Fruit fly (Drosophila melanogaster) whole organism, embryonic: ENCODE data around the gene Jarid2.

ENCODE experiments used
- Antp ChIP-seq: fragments of 200-800 bp; sonication (Bioruptor generic); optimal IDR thresholded peaks from 3 replicates; lab custom pipeline; 2016; ENCODE audit warnings: missing biosample characterization, missing genetic modification characterization
- Atf-2 ChIP-seq: fragments of 200-800 bp; sonication (Bioruptor generic); optimal IDR thresholded peaks from 2 replicates; lab custom pipeline; 2016; ENCODE audit warnings: missing biosample characterization, missing genetic modification characterization
- CG1024 ChIP-seq: fragments of 200-800 bp; sonication (Bioruptor generic); IDR thresholded peaks from 2 replicates; pipeline ENCODE4 v1.3.6; 2022; ENCODE audit warnings: missing biosample characterization, missing genetic modification characterization
- CG10267 ChIP-seq: fragments of 200-800 bp; sonication (Bioruptor generic); optimal IDR thresholded peaks from 2 replicates; lab custom pipeline; 2018; ENCODE audit warnings: missing biosample characterization, mild to moderate bottlenecking, missing genetic modification characterization, moderate library complexity
- CG11398 ChIP-seq: fragments of 200-800 bp; sonication (Bioruptor generic); optimal IDR thresholded peaks from 2 replicates; lab custom pipeline; 2016; ENCODE audit warnings: missing biosample characterization, missing genetic modification characterization
- CG11560 ChIP-seq: fragments of 200-800 bp; sonication (Bioruptor generic); IDR thresholded peaks from 3 replicates; pipeline ENCODE4 v1.3.6; 2022; ENCODE audit warnings: missing biosample characterization, missing genetic modification characterization
- CG11696 ChIP-seq: fragments of 200-800 bp; sonication (Bioruptor generic); IDR thresholded peaks from 2 replicates; pipeline ENCODE4 v1.3.6; 2022; ENCODE audit warnings: missing biosample characterization, missing genetic modification characterization
- CG12769 ChIP-seq: fragments of 200-800 bp; sonication (Bioruptor generic); optimal IDR thresholded peaks from 2 replicates; lab custom pipeline; 2019; ENCODE audit warnings: missing biosample characterization, mild to moderate bottlenecking, missing genetic modification characterization, moderate library complexity
- CG13296 ChIP-seq: fragments of 200-800 bp; sonication (Bioruptor generic); optimal IDR thresholded peaks from 3 replicates; lab custom pipeline; 2018; ENCODE audit warnings: missing biosample characterization, mild to moderate bottlenecking, missing genetic modification characterization
- CG16863 ChIP-seq: fragments of 200-800 bp; sonication (Bioruptor generic); optimal IDR thresholded peaks from 3 replicates; lab custom pipeline; 2016; ENCODE audit warnings: missing biosample characterization, missing genetic modification characterization
- CG17186 ChIP-seq: fragments of 200-800 bp; sonication (Bioruptor generic); optimal IDR thresholded peaks from 3 replicates; lab custom pipeline; 2017; ENCODE audit warnings: missing biosample characterization, missing genetic modification reagents, missing genetic modification characterization
- CG30403 ChIP-seq: fragments of 200-800 bp; sonication (Bioruptor generic); optimal IDR thresholded peaks from 3 replicates; lab custom pipeline; 2016; ENCODE audit warnings: missing biosample characterization, missing genetic modification characterization
- CG3065 ChIP-seq: fragments of 200-800 bp; sonication (Bioruptor generic); optimal IDR thresholded peaks from 2 replicates; lab custom pipeline; 2016; ENCODE audit warnings: missing biosample characterization, missing genetic modification characterization
- CG3726 ChIP-seq: fragments of 200-800 bp; sonication (Bioruptor generic); IDR thresholded peaks from 3 replicates; pipeline ENCODE4, ENCODE4 v1.3.6; 2022; ENCODE audit warnings: missing biosample characterization, missing genetic modification characterization
- CG5180 ChIP-seq: fragments of 200-800 bp; sonication (Bioruptor generic); optimal IDR thresholded peaks from 3 replicates; lab custom pipeline; 2017; ENCODE audit warnings: missing biosample characterization, missing genetic modification characterization, mild to moderate bottlenecking, moderate library complexity, missing genetic modification reagents
- CG6254 ChIP-seq: fragments of 200-800 bp; sonication (Bioruptor generic); optimal IDR thresholded peaks from 3 replicates; lab custom pipeline; 2017; ENCODE audit warnings: mild to moderate bottlenecking, missing biosample characterization, missing genetic modification reagents, missing genetic modification characterization
- CG6689 ChIP-seq: fragments of 200-800 bp; sonication (Bioruptor generic); IDR thresholded peaks from 2 replicates; pipeline ENCODE4 v1.3.6; 2022; ENCODE audit warnings: missing biosample characterization, missing genetic modification characterization
- CG8290 ChIP-seq, 3 experiments: fragments of 200-800 bp; sonication (Bioruptor generic); optimal IDR thresholded peaks; 2 replicates each; lab custom pipeline; 2016 to 2019; ENCODE audit warnings: missing biosample characterization in 3 of 3, missing genetic modification characterization in 3 of 3, mild to moderate bottlenecking in 2 of 3, moderate library complexity in 1 of 3
- CG8359 ChIP-seq: fragments of 200-800 bp; sonication (Bioruptor generic); optimal IDR thresholded peaks from 2 replicates; lab custom pipeline; 2017; ENCODE audit warnings: missing biosample characterization, mild to moderate bottlenecking, missing genetic modification characterization, borderline replicate concordance
- CG9215 ChIP-seq: fragments of 200-800 bp; sonication (Bioruptor generic); IDR thresholded peaks from 2 replicates; pipeline ENCODE4 v1.3.6; 2022; ENCODE audit warnings: missing biosample characterization, missing genetic modification characterization
- CG9797 ChIP-seq: fragments of 200-800 bp; sonication (Bioruptor generic); optimal IDR thresholded peaks from 3 replicates; lab custom pipeline; 2018; ENCODE audit warnings: missing biosample characterization, mild to moderate bottlenecking, missing genetic modification characterization
- CrebB ChIP-seq: fragments of 200-800 bp; sonication (Bioruptor generic); optimal IDR thresholded peaks from 3 replicates; lab custom pipeline; 2018; ENCODE audit warnings: missing biosample characterization, mild to moderate bottlenecking, missing genetic modification characterization
- Deaf1 ChIP-seq: fragments of 200-800 bp; optimal IDR thresholded peaks from 3 replicates; lab custom pipeline; 2019; ENCODE audit warnings: missing biosample characterization, mild to moderate bottlenecking, missing genetic modification characterization, moderate library complexity
- Dfd ChIP-seq, 2 experiments: fragments of >200 bp; optimal IDR thresholded peaks; 2 replicates each; lab custom pipeline; 2017; ENCODE audit warnings: missing biosample characterization in 2 of 2, missing genetic modification characterization in 2 of 2
- Doc2 ChIP-seq: fragments of 200-800 bp; sonication (Bioruptor generic); IDR thresholded peaks from 2 replicates; pipeline ENCODE4 v1.3.6; 2022; ENCODE audit warnings: missing biosample characterization, missing genetic modification characterization
- ERR ChIP-seq: fragments of 200-800 bp; sonication (Bioruptor generic); optimal IDR thresholded peaks from 2 replicates; lab custom pipeline; 2016; ENCODE audit warnings: missing biosample characterization, missing genetic modification characterization
- Elba2 ChIP-seq: fragments of 200-800 bp; sonication (Bioruptor generic); optimal IDR thresholded peaks from 3 replicates; lab custom pipeline; 2016; ENCODE audit warnings: missing biosample characterization, missing genetic modification characterization
- Fer2 ChIP-seq: fragments of 200-800 bp; sonication (Bioruptor generic); optimal IDR thresholded peaks from 2 replicates; lab custom pipeline; 2018; ENCODE audit warnings: missing biosample characterization, mild to moderate bottlenecking, missing genetic modification characterization, moderate library complexity
- Hr3 ChIP-seq: fragments of 200-800 bp; sonication (Bioruptor generic); optimal IDR thresholded peaks from 3 replicates; lab custom pipeline; 2016; ENCODE audit warnings: missing biosample characterization, missing genetic modification characterization
- Hsf ChIP-seq: fragments of 200-800 bp; sonication (Bioruptor generic); optimal IDR thresholded peaks from 3 replicates; lab custom pipeline; 2016; ENCODE audit warnings: missing biosample characterization, missing genetic modification characterization
- Kr ChIP-seq: fragments of 200-800 bp; sonication (Bioruptor generic); optimal IDR thresholded peaks from 2 replicates; lab custom pipeline; 2017; ENCODE audit warnings: missing biosample characterization, mild to moderate bottlenecking, missing genetic modification characterization
- MESR4 ChIP-seq: fragments of 200-800 bp; sonication (Bioruptor generic); optimal IDR thresholded peaks from 2 replicates; lab custom pipeline; 2018; ENCODE audit warnings: missing biosample characterization, mild to moderate bottlenecking, missing genetic modification characterization, moderate library complexity
- NFAT ChIP-seq: fragments of 200-800 bp; sonication (Bioruptor generic); IDR thresholded peaks from 2 replicates; pipeline ENCODE4 v1.3.6; 2022; ENCODE audit warnings: missing biosample characterization, missing genetic modification characterization
- Opbp ChIP-seq: fragments of 200-800 bp; sonication (Bioruptor generic); IDR thresholded peaks from 3 replicates; pipeline ENCODE4 v1.3.6; 2022; ENCODE audit warnings: missing biosample characterization, missing genetic modification characterization; ENCODE audit not compliant: partially characterized antibody
- Rx ChIP-seq: fragments of 200-800 bp; sonication (Bioruptor generic); IDR thresholded peaks from 2 replicates; pipeline ENCODE4 v1.3.6; 2022; ENCODE audit warnings: missing biosample characterization, missing genetic modification characterization
- Scr ChIP-seq: fragments of 200-800 bp; sonication (Bioruptor generic); IDR thresholded peaks from 2 replicates; pipeline ENCODE4 v1.3.6; 2022; ENCODE audit warnings: missing biosample characterization, missing genetic modification characterization; ENCODE audit not compliant: partially characterized antibody
- Sox102F ChIP-seq: fragments of 200-800 bp; sonication (Bioruptor generic); optimal IDR thresholded peaks from 2 replicates; lab custom pipeline; 2018; ENCODE audit warnings: missing biosample characterization, mild to moderate bottlenecking, missing genetic modification characterization, moderate library complexity
- Trl ChIP-seq, 3 experiments: fragments of >200 bp in 2 of 3; fragments of 200-800 bp in 1 of 3; sonication (Bioruptor generic) in 1 of 3; optimal IDR thresholded peaks; 2 replicates in 1 of 3; 3 replicates in 2 of 3; lab custom pipeline; 2016 to 2017; ENCODE audit warnings: missing biosample characterization in 1 of 3, missing genetic modification characterization in 1 of 3
- bigmax ChIP-seq: fragments of 200-800 bp; sonication (Bioruptor generic); optimal IDR thresholded peaks from 2 replicates; lab custom pipeline; 2018; ENCODE audit warnings: missing biosample characterization, mild to moderate bottlenecking, missing genetic modification characterization
- br ChIP-seq: fragments of >200 bp; optimal IDR thresholded peaks from 2 replicates; lab custom pipeline; 2017
- crc ChIP-seq: fragments of 200-800 bp; sonication (Bioruptor generic); optimal IDR thresholded peaks from 2 replicates; lab custom pipeline; 2016; ENCODE audit warnings: missing biosample characterization, missing genetic modification characterization
- dpn ChIP-seq, 2 experiments: fragments of 200-800 bp; sonication (Bioruptor generic); optimal IDR thresholded peaks; 3 replicates each; lab custom pipeline; 2016; ENCODE audit warnings: missing biosample characterization in 2 of 2, missing genetic modification characterization in 2 of 2
- en ChIP-seq: fragments of 200-800 bp; sonication (Bioruptor generic); optimal IDR thresholded peaks from 2 replicates; lab custom pipeline; 2016; ENCODE audit warnings: missing biosample characterization, missing genetic modification characterization
- gcm2 ChIP-seq: fragments of 200-800 bp; sonication (Bioruptor generic); optimal IDR thresholded peaks from 2 replicates; lab custom pipeline; 2016; ENCODE audit warnings: missing biosample characterization, missing genetic modification characterization
- gfzf ChIP-seq: fragments of 200-800 bp; sonication (Bioruptor generic); optimal IDR thresholded peaks from 2 replicates; lab custom pipeline; 2016; ENCODE audit warnings: missing biosample characterization, mild to moderate bottlenecking, missing genetic modification characterization, moderate library complexity
- jing ChIP-seq: fragments of 200-800 bp; sonication (Bioruptor generic); optimal IDR thresholded peaks from 2 replicates; lab custom pipeline; 2018; ENCODE audit warnings: missing biosample characterization, mild to moderate bottlenecking, missing genetic modification characterization
- ken ChIP-seq: fragments of 200-800 bp; sonication (Bioruptor generic); IDR thresholded peaks from 3 replicates; pipeline ENCODE4 v1.3.6; 2022; ENCODE audit warnings: missing biosample characterization, missing genetic modification characterization
- nom ChIP-seq: fragments of 200-800 bp; sonication (Bioruptor generic); optimal IDR thresholded peaks from 2 replicates; lab custom pipeline; 2017; ENCODE audit warnings: missing biosample characterization, missing genetic modification characterization, mild to moderate bottlenecking, moderate library complexity, missing genetic modification reagents
- slbo ChIP-seq: fragments of 200-800 bp; sonication (Bioruptor generic); IDR thresholded peaks from 2 replicates; pipeline ENCODE4 v1.3.6; 2022; ENCODE audit warnings: missing biosample characterization, missing genetic modification characterization
- ssp ChIP-seq: fragments of 200-800 bp; sonication (Bioruptor generic); IDR thresholded peaks from 2 replicates; pipeline ENCODE4 v1.3.6; 2022; ENCODE audit warnings: missing biosample characterization, missing genetic modification characterization
- zen ChIP-seq: fragments of 200-800 bp; sonication (Bioruptor generic); optimal IDR thresholded peaks from 3 replicates; lab custom pipeline; 2018; ENCODE audit warnings: missing biosample characterization, mild to moderate bottlenecking, missing genetic modification characterization, moderate library complexity

Jarid2 gene

DNA sequence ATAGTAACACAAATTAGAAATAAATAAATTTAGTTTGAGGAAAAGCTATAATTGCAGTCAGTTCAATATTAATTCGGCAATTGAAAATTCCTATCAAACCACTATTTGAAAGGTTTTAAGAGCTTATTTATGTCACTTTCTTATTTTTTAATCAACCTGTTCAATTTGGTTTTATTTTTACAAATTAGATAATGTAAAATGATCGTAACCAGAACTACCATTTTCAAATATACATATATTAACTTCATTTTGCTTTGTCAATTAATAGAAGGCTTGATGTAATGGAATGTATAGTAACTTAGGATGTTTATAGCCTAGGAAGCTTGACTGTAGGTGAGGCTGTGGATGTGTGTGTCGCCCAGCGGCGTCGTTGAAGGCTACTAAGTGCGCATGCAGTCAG, 10.2 kb upstream of the Jarid2 start (continued):
- TF ChIP-seq Antp (GFP tag; lab: Kevin White, UChicago), result no peak
- no peak for TF ChIP-seq NFAT (GFP tag; lab: Robert Waterston, UW)
- TF ChIP-seq Deaf1 (tag; lab: Kevin White, UChicago), result no peak
- TF ChIP-seq Hr3 (GFP tag; lab: Kevin White, UChicago), result no peak
- TF ChIP-seq br (lab: Kevin White, UChicago), result no peak
- TF ChIP-seq CG11560 (tag; lab: Robert Waterston, UW), result no peak
- TF ChIP-seq CG6689, result peak; percentile 28; the same call in 1 of the 2 replicates
- no peak for TF ChIP-seq CG6254
- TF ChIP-seq jing (GFP tag; lab: Kevin White, UChicago), result no peak
- no peak for TF ChIP-seq Scr (GFP tag; lab: Robert Waterston, UW)
- no peak for TF ChIP-seq bigmax (GFP tag; lab: Kevin White, UChicago)
- TF ChIP-seq nom (GFP tag; lab: Kevin White, UChicago), result no peak
- TF ChIP-seq en (GFP tag; lab: Kevin White, UChicago), result no peak
- TF ChIP-seq zen (tag; lab: Kevin White, UChicago), result no peak
- no peak for TF ChIP-seq crc
- no peak for TF ChIP-seq CG9797
- TF ChIP-seq CG13296, result peak; percentile 22
- TF ChIP-seq CG3726 (GFP tag; lab: Robert Waterston, UW), result no peak
- TF ChIP-seq ssp, result no peak
- TF ChIP-seq CG9215 (GFP tag; lab: Robert Waterston, UW), result peak; percentile 31; the same call in 1 of the 2 replicates
- no peak for TF ChIP-seq Rx (GFP tag; lab: Robert Waterston, UW)
- no peak for TF ChIP-seq Kr (GFP tag; lab: Kevin White, UChicago)
- TF ChIP-seq Trl (optimal IDR thresholded peaks at IDR 0.05; lab: Kevin White, UChicago), result no peak
- TF ChIP-seq Trl (GFP tag; optimal IDR thresholded peaks at IDR 0.05; lab: Kevin White, UChicago), result no peak
- no peak for TF ChIP-seq CG8359 (GFP tag; lab: Kevin White, UChicago)
- peak; percentile 8 for TF ChIP-seq Hsf
- peak; percentile 38 for TF ChIP-seq Sox102F
- no peak for TF ChIP-seq CG1024 (GFP tag; lab: Robert Waterston, UW)
- peak; percentile 12 for TF ChIP-seq CG5180 (GFP tag; lab: Kevin White, UChicago)
- TF ChIP-seq Dfd (GFP tag; optimal IDR thresholded peaks at IDR 0.05; lab: Kevin White, UChicago), result no peak
- TF ChIP-seq dpn (GFP tag; optimal IDR thresholded peaks at IDR 0.05; lab: Kevin White, UChicago), result no peak
- no peak for TF ChIP-seq Opbp (GFP tag; lab: Robert Waterston, UW)
- TF ChIP-seq ken (GFP tag; lab: Robert Waterston, UW), result no peak
- TF ChIP-seq CG17186 (GFP tag; lab: Kevin White, UChicago), result no peak
- no peak for TF ChIP-seq CG11398
- TF ChIP-seq MESR4 (GFP tag; lab: Kevin White, UChicago), result no peak
- TF ChIP-seq Atf-2 (GFP tag; lab: Kevin White, UChicago), result no peak
- TF ChIP-seq CG3065 (GFP tag; lab: Kevin White, UChicago), result no peak
- no peak for TF ChIP-seq CG8290 (GFP tag; optimal IDR thresholded peaks at IDR 0.05; lab: Kevin White, UChicago)
- TF ChIP-seq CG8290 (tag; optimal IDR thresholded peaks at IDR 0.05; lab: Kevin White, UChicago), result no peak
- no peak for TF ChIP-seq ERR (GFP tag; lab: Kevin White, UChicago)
- TF ChIP-seq slbo (GFP tag; lab: Robert Waterston, UW), result no peak
- TF ChIP-seq gfzf (GFP tag; lab: Kevin White, UChicago), result no peak
- peak; percentile 45 for TF ChIP-seq CG30403 (GFP tag; lab: Kevin White, UChicago)
- TF ChIP-seq CrebB (tag; lab: Kevin White, UChicago), result no peak
- TF ChIP-seq CG11696 (GFP tag; lab: Robert Waterston, UW), result no peak
- TF ChIP-seq Doc2, result no peak
- TF ChIP-seq gcm2, result no peak
- no peak for TF ChIP-seq Fer2
- no peak for TF ChIP-seq CG16863 (GFP tag; lab: Kevin White, UChicago)
- TF ChIP-seq CG12769, result no peak
- no peak for TF ChIP-seq Elba2 (GFP tag; lab: Kevin White, UChicago)
- peak; percentile 1 for TF ChIP-seq CG10267 (tag; lab: Kevin White, UChicago)
